Worm (Caenorhabditis elegans): ENCODE measurements around the gene F16B4.4.

F16B4.4 gene

ce11 chrV:1610097-1610496 lies 16.3 kb downstream of the F16B4.4 start, which contains the start of gene nhr-177 (continued):
- TF ChIP-seq php-3 (GFP tag; IDR thresholded peaks at IDR 0.05) (peak; percentile 56; the same call in 1 of the 2 replicates), rbr-2 (tag; optimal IDR thresholded peaks at IDR 0.05) (no peak), dmd-6 (GFP tag; IDR thresholded peaks at IDR 0.05) (peak; percentile 63), lim-7 (GFP tag; IDR thresholded peaks at IDR 0.05) (no peak), nhr-102 (tag; optimal IDR thresholded peaks at IDR 0.05) (peak; percentile 36), madf-5 (GFP tag; IDR thresholded peaks at IDR 0.05) (no peak), nhr-76 (tag; optimal IDR thresholded peaks at IDR 0.05) (no peak), ama-1 (optimal IDR thresholded peaks at IDR 0.05) (no peak), unc-62 (GFP tag; optimal IDR thresholded peaks at IDR 0.05 in 1 of 2) (peak in 1 of 2 experiments; percentile 35), unc-62 (tag; optimal IDR thresholded peaks at IDR 0.05) (no peak), egl-43 (GFP tag; IDR thresholded peaks at IDR 0.05) (no peak), mxl-3 (GFP tag; optimal IDR thresholded peaks at IDR 0.05) (peak; percentile 15), T26A8.4 (GFP tag; IDR thresholded peaks at IDR 0.05) (no peak), gei-8 (GFP tag; optimal IDR thresholded peaks at IDR 0.05) (no peak), mes-2 (tag; optimal IDR thresholded peaks at IDR 0.05; ENCODE audit: poor library complexity, severe bottlenecking) (no peak), saeg-2 (GFP tag; IDR thresholded peaks at IDR 0.05) (no peak), ceh-62 (tag; optimal IDR thresholded peaks at IDR 0.05) (no peak), hlh-11 (tag; optimal IDR thresholded peaks at IDR 0.05) (peak; percentile 51), daf-19 (GFP tag; conservative IDR thresholded peaks at IDR 0.05) (no peak), dpl-1 (GFP tag; optimal IDR thresholded peaks at IDR 0.05) (no peak), spr-3 (GFP tag; optimal IDR thresholded peaks at IDR 0.05) (no peak), skn-1 (tag; optimal IDR thresholded peaks at IDR 0.05) (no peak), zip-2 (tag; optimal IDR thresholded peaks at IDR 0.05) (no peak), Y105C5A.15 (GFP tag; IDR thresholded peaks at IDR 0.05) (no peak), set-16 (GFP tag; IDR thresholded peaks at IDR 0.05) (no peak), ces-1 (GFP tag; optimal IDR thresholded peaks at IDR 0.05) (no peak), madf-9 (GFP tag; conservative IDR thresholded peaks at IDR 0.05) (no peak), tra-1 (GFP tag; IDR thresholded peaks at IDR 0.05) (no peak), pqm-1 (tag; optimal IDR thresholded peaks at IDR 0.05) (peak; percentile 53)

- no peak for TF ChIP-seq vab-7 (GFP tag; IDR thresholded peaks at IDR 0.05)
- TF ChIP-seq aha-1 (tag) = peak; percentile 95
- peak in 1 of 2 experiments; percentile 1 for TF ChIP-seq unc-62 (GFP tag; optimal IDR thresholded peaks at IDR 0.05 in 1 of 2)
- TF ChIP-seq unc-62 (tag; optimal IDR thresholded peaks at IDR 0.05) = no peak
Observed at ce11 chrV:1611570-1611969, 17.8 kb downstream of the F16B4.4 start.

DNA sequence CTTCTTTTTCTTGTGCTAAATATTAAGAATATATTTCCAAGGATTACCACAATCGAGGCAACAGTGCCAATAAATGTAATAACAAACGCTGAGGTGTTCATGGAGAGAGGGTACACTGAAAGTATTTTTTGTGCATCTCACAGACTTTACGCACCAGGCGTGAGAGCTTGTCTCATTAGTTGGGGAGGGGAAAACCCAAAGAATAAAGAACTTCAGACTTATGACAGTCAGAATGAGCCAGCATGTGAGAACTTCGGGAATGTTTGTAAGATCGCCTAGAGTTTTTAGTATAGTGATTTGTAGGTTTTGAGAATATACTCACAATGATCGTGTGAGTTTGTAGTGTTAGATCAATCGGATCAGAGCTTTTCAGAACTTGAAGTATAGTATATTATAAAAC lies 20.9 kb downstream of the F16B4.4 start, which contains the start of gene srbc-41:
Gene srbc-41 (minus strand): TSS at position 101 of the 400 bp plus-strand sequence.
- TF ChIP-seq ces-1 (GFP tag; optimal IDR thresholded peaks at IDR 0.05) (no peak), F37D6.2 (tag; optimal IDR thresholded peaks at IDR 0.05) (no peak), zip-2 (tag; optimal IDR thresholded peaks at IDR 0.05) (no peak), nhr-111 (GFP tag; optimal IDR thresholded peaks at IDR 0.05) (no peak), cey-2 (tag; optimal IDR thresholded peaks at IDR 0.05; ENCODE audit: borderline replicate concordance, insufficient read depth) (no peak), zfp-3 (GFP tag; conservative IDR thresholded peaks at IDR 0.05) (no peak), lin-13 (GFP tag; optimal IDR thresholded peaks at IDR 0.05) (no peak), hlh-30 (tag; optimal IDR thresholded peaks at IDR 0.05; ENCODE audit: insufficient read depth) (no peak), gei-8 (GFP tag; optimal IDR thresholded peaks at IDR 0.05) (no peak), ZK546.5 (tag; optimal IDR thresholded peaks at IDR 0.05) (no peak), nhr-28 (tag; optimal IDR thresholded peaks at IDR 0.05) (no peak), lin-29 (GFP tag; IDR thresholded peaks at IDR 0.05) (no peak), dmd-9 (GFP tag; IDR thresholded peaks at IDR 0.05) (no peak), F49E8.2 (tag; optimal IDR thresholded peaks at IDR 0.05; ENCODE audit: borderline replicate concordance) (no peak), duxl-1 (tag; optimal IDR thresholded peaks at IDR 0.05; ENCODE audit: poor library complexity) (no peak), mxl-2 (GFP tag; conservative IDR thresholded peaks at IDR 0.05) (no peak), Y5F2A.4 (GFP tag; optimal IDR thresholded peaks at IDR 0.05) (no peak), jun-1 (tag; optimal IDR thresholded peaks at IDR 0.05) (no peak), skn-1 (tag; optimal IDR thresholded peaks at IDR 0.05) (no peak), lin-15B (tag; optimal IDR thresholded peaks at IDR 0.05) (no peak)

All from whole organism, L4 larva.